Fruit fly (Drosophila melanogaster) whole organism, embryonic: Measurements from ENCODE around the gene CG3224.

Experiments used
- ATbp ChIP-seq: fragments of 200-800 bp; sonication (Bioruptor generic); optimal IDR thresholded peaks from 2 replicates; lab custom pipeline; 2017; ENCODE audit warnings: missing biosample characterization, mild to moderate bottlenecking, missing genetic modification characterization, missing genetic modification reagents
- CG10209 ChIP-seq: fragments of 200-800 bp; sonication (Bioruptor generic); optimal IDR thresholded peaks from 3 replicates; lab custom pipeline; 2017; ENCODE audit warnings: missing biosample characterization, mild to moderate bottlenecking, missing genetic modification characterization, missing genetic modification reagents
- CG10274 ChIP-seq: fragments of 200-800 bp; sonication (Bioruptor generic); optimal IDR thresholded peaks from 3 replicates; lab custom pipeline; 2017; ENCODE audit warnings: missing biosample characterization, mild to moderate bottlenecking, missing genetic modification characterization
- CG11504 ChIP-seq: fragments of 200-800 bp; sonication (Bioruptor generic); optimal IDR thresholded peaks from 3 replicates; lab custom pipeline; 2019; ENCODE audit warnings: missing biosample characterization, mild to moderate bottlenecking, missing genetic modification characterization, moderate library complexity
- CG12219 ChIP-seq: fragments of 200-800 bp; sonication (Bioruptor generic); optimal IDR thresholded peaks from 3 replicates; lab custom pipeline; 2018; ENCODE audit warnings: missing biosample characterization, mild to moderate bottlenecking, missing genetic modification characterization
- CG12769 ChIP-seq: fragments of 200-800 bp; sonication (Bioruptor generic); optimal IDR thresholded peaks from 2 replicates; lab custom pipeline; 2019; ENCODE audit warnings: missing biosample characterization, mild to moderate bottlenecking, missing genetic modification characterization, moderate library complexity
- CG13287 ChIP-seq: fragments of 200-800 bp; sonication (Bioruptor generic); IDR thresholded peaks from 2 replicates; pipeline ENCODE4 v1.3.6; 2022; ENCODE audit warnings: missing biosample characterization, missing genetic modification characterization; ENCODE audit not compliant: partially characterized antibody
- CG13424 ChIP-seq: fragments of 200-800 bp; sonication (Bioruptor generic); optimal IDR thresholded peaks from 2 replicates; lab custom pipeline; 2019; ENCODE audit warnings: missing biosample characterization, mild to moderate bottlenecking, missing genetic modification characterization, moderate library complexity
- CG14014 ChIP-seq: fragments of 200-800 bp; sonication (Bioruptor generic); IDR thresholded peaks from 2 replicates; pipeline ENCODE4 v1.3.6; 2022; ENCODE audit warnings: missing biosample characterization, missing genetic modification characterization
- CG14667 ChIP-seq: fragments of 200-800 bp; sonication (Bioruptor generic); IDR thresholded peaks from 2 replicates; pipeline ENCODE4 v1.3.6; 2022; ENCODE audit warnings: missing biosample characterization, missing genetic modification characterization
- CG17385 ChIP-seq: fragments of 200-800 bp; sonication (Bioruptor generic); optimal IDR thresholded peaks from 3 replicates; lab custom pipeline; 2018; ENCODE audit warnings: missing biosample characterization, mild to moderate bottlenecking, missing genetic modification characterization
- CG2116 ChIP-seq: fragments of 200-800 bp; sonication (Bioruptor generic); optimal IDR thresholded peaks from 3 replicates; lab custom pipeline; 2018; ENCODE audit warnings: missing biosample characterization, mild to moderate bottlenecking, missing genetic modification characterization
- CG2202 ChIP-seq: fragments of 200-800 bp; sonication (Bioruptor generic); optimal IDR thresholded peaks from 2 replicates; lab custom pipeline; 2018; ENCODE audit warnings: missing biosample characterization, mild to moderate bottlenecking, missing genetic modification characterization
- CG2712 ChIP-seq: fragments of 200-800 bp; optimal IDR thresholded peaks from 3 replicates; lab custom pipeline; 2019; ENCODE audit warnings: missing biosample characterization, mild to moderate bottlenecking, missing genetic modification characterization, moderate library complexity
- CG31224 ChIP-seq: fragments of 200-800 bp; sonication (Bioruptor generic); IDR thresholded peaks from 2 replicates; pipeline ENCODE4 v1.3.6; 2022; ENCODE audit warnings: missing biosample characterization, missing genetic modification characterization
- CG32767 ChIP-seq: fragments of 200-800 bp; sonication (Bioruptor generic); IDR thresholded peaks from 2 replicates; pipeline ENCODE4 v1.3.6; 2022; ENCODE audit warnings: missing biosample characterization, missing genetic modification characterization
- CG4617 ChIP-seq: fragments of 200-800 bp; sonication (Bioruptor generic); optimal IDR thresholded peaks from 3 replicates; lab custom pipeline; 2016; ENCODE audit warnings: missing biosample characterization, missing genetic modification characterization, borderline replicate concordance
- CG6765 ChIP-seq: fragments of 200-800 bp; sonication (Bioruptor generic); optimal IDR thresholded peaks from 3 replicates; lab custom pipeline; 2017; ENCODE audit warnings: missing biosample characterization, mild to moderate bottlenecking, missing genetic modification characterization
- CG9932 ChIP-seq: fragments of 200-800 bp; sonication (Bioruptor generic); IDR thresholded peaks from 2 replicates; pipeline ENCODE4 v1.3.6; 2022; ENCODE audit warnings: missing biosample characterization, missing genetic modification characterization
- Elba2 ChIP-seq: fragments of 200-800 bp; sonication (Bioruptor generic); optimal IDR thresholded peaks from 3 replicates; lab custom pipeline; 2016; ENCODE audit warnings: missing biosample characterization, missing genetic modification characterization
- Mad ChIP-seq: fragments of 200-800 bp; sonication (Bioruptor generic); optimal IDR thresholded peaks from 2 replicates; lab custom pipeline; 2016; ENCODE audit warnings: missing biosample characterization, missing genetic modification characterization
- Nf-YB ChIP-seq: fragments of 200-800 bp; sonication (Bioruptor generic); optimal IDR thresholded peaks from 3 replicates; lab custom pipeline; 2019; ENCODE audit warnings: missing biosample characterization, mild to moderate bottlenecking, missing genetic modification characterization, moderate library complexity
- Optix ChIP-seq: fragments of 200-800 bp; sonication (Bioruptor generic); IDR thresholded peaks from 3 replicates; pipeline ENCODE4 v1.3.6; 2022; ENCODE audit warnings: missing biosample characterization, missing genetic modification characterization
- Scr ChIP-seq: fragments of 200-800 bp; sonication (Bioruptor generic); IDR thresholded peaks from 2 replicates; pipeline ENCODE4 v1.3.6; 2022; ENCODE audit warnings: missing biosample characterization, missing genetic modification characterization; ENCODE audit not compliant: partially characterized antibody
- Sry-β ChIP-seq: fragments of 200-800 bp; sonication (Bioruptor generic); optimal IDR thresholded peaks from 2 replicates; lab custom pipeline; 2018; ENCODE audit warnings: missing biosample characterization, mild to moderate bottlenecking, missing genetic modification characterization, moderate library complexity
- Ssrp ChIP-seq: fragments of 200-800 bp; sonication (Bioruptor generic); optimal IDR thresholded peaks from 2 replicates; lab custom pipeline; 2018; ENCODE audit warnings: missing biosample characterization, mild to moderate bottlenecking, missing genetic modification characterization, moderate library complexity
- Stat92E ChIP-seq, 3 experiments: fragments of >200 bp in 2 of 3; fragments of 200-800 bp in 1 of 3; sonication (Bioruptor generic) in 1 of 3; optimal IDR thresholded peaks; 2 replicates each; lab custom pipeline; 2017 to 2019; ENCODE audit warnings: missing biosample characterization in 3 of 3, missing genetic modification characterization in 3 of 3, mild to moderate bottlenecking in 1 of 3, moderate library complexity in 1 of 3
- Usf ChIP-seq: fragments of 200-800 bp; sonication (Bioruptor generic); optimal IDR thresholded peaks from 2 replicates; lab custom pipeline; 2017; ENCODE audit warnings: missing genotype, missing biosample characterization, missing genetic modification characterization
- Vsx1 ChIP-seq: fragments of 200-800 bp; sonication (Bioruptor generic); optimal IDR thresholded peaks from 2 replicates; lab custom pipeline; 2017; ENCODE audit warnings: missing biosample characterization, mild to moderate bottlenecking, missing genetic modification characterization, missing genetic modification reagents
- Xrp1 ChIP-seq: fragments of 200-800 bp; sonication (Bioruptor generic); IDR thresholded peaks from 2 replicates; pipeline ENCODE4 v1.3.6; 2022; ENCODE audit warnings: missing biosample characterization, missing genetic modification characterization
- bowl ChIP-seq: fragments of 200-800 bp; sonication (Bioruptor generic); IDR thresholded peaks from 2 replicates; pipeline ENCODE4 v1.3.6; 2022; ENCODE audit warnings: missing biosample characterization, missing genetic modification characterization
- eve ChIP-seq, 2 experiments: fragments of >200 bp; optimal IDR thresholded peaks; 2 replicates each; lab custom pipeline; 2017; ENCODE audit warnings: missing biosample characterization in 2 of 2, missing genetic modification characterization in 2 of 2
- ewg ChIP-seq: fragments of 200-800 bp; sonication (Bioruptor generic); optimal IDR thresholded peaks from 3 replicates; lab custom pipeline; 2017; ENCODE audit warnings: mild to moderate bottlenecking, missing biosample characterization, missing genetic modification reagents, missing genetic modification characterization
- eyg ChIP-seq: fragments of 200-800 bp; sonication (Bioruptor generic); optimal IDR thresholded peaks from 3 replicates; lab custom pipeline; 2016; ENCODE audit warnings: missing biosample characterization, missing genetic modification characterization
- fd64A ChIP-seq: fragments of 200-800 bp; sonication (Bioruptor generic); optimal IDR thresholded peaks from 3 replicates; lab custom pipeline; 2018; ENCODE audit warnings: missing biosample characterization, mild to moderate bottlenecking, missing genetic modification characterization
- fru ChIP-seq: fragments of >200 bp; optimal IDR thresholded peaks from 2 replicates; lab custom pipeline; 2017
- fu2 ChIP-seq: fragments of 200-800 bp; sonication (Bioruptor generic); optimal IDR thresholded peaks from 2 replicates; lab custom pipeline; 2016; ENCODE audit warnings: missing biosample characterization, missing genetic modification characterization
- gcm ChIP-seq: fragments of 200-800 bp; sonication (Bioruptor generic); optimal IDR thresholded peaks from 2 replicates; lab custom pipeline; 2019; ENCODE audit warnings: missing biosample characterization, mild to moderate bottlenecking, missing genetic modification characterization, moderate library complexity
- kay ChIP-seq: fragments of 200-800 bp; sonication (Bioruptor generic); optimal IDR thresholded peaks from 2 replicates; lab custom pipeline; 2016; ENCODE audit warnings: missing biosample characterization, missing genetic modification characterization
- mirr ChIP-seq: fragments of 200-800 bp; sonication (Bioruptor generic); optimal IDR thresholded peaks from 3 replicates; lab custom pipeline; 2018; ENCODE audit warnings: missing biosample characterization, mild to moderate bottlenecking, missing genetic modification characterization
- repo ChIP-seq: fragments of 200-800 bp; sonication (Bioruptor generic); optimal IDR thresholded peaks from 2 replicates; lab custom pipeline; 2016; ENCODE audit warnings: missing biosample characterization, missing genetic modification characterization
- sc ChIP-seq, 3 experiments: fragments of >200 bp in 2 of 3; fragments of 200-800 bp in 1 of 3; sonication (Bioruptor generic) in 1 of 3; optimal IDR thresholded peaks; 2 replicates in 2 of 3; 3 replicates in 1 of 3; lab custom pipeline; 2017; ENCODE audit warnings: mild to moderate bottlenecking in 1 of 3, missing biosample characterization in 1 of 3, missing genetic modification characterization in 1 of 3, missing genetic modification reagents in 1 of 3
- sima ChIP-seq: fragments of 200-800 bp; sonication (Bioruptor generic); optimal IDR thresholded peaks from 2 replicates; lab custom pipeline; 2016; ENCODE audit warnings: missing biosample characterization, missing genetic modification characterization
- so ChIP-seq: fragments of 200-800 bp; sonication (Bioruptor generic); IDR thresholded peaks from 3 replicates; pipeline ENCODE4 v1.3.6; 2022; ENCODE audit warnings: missing biosample characterization, missing genetic modification characterization
- sug ChIP-seq: fragments of 200-800 bp; optimal IDR thresholded peaks from 2 replicates; lab custom pipeline; 2019; ENCODE audit warnings: missing biosample characterization, mild to moderate bottlenecking, missing genetic modification characterization, moderate library complexity
- trh ChIP-seq: fragments of 200-800 bp; sonication (Bioruptor generic); optimal IDR thresholded peaks from 2 replicates; lab custom pipeline; 2016; ENCODE audit warnings: missing biosample characterization, missing genetic modification characterization
- unc-4 ChIP-seq: fragments of 200-800 bp; sonication (Bioruptor generic); IDR thresholded peaks from 2 replicates; pipeline ENCODE4 v1.3.6; 2022; ENCODE audit warnings: missing biosample characterization, missing genetic modification characterization; ENCODE audit not compliant: partially characterized antibody
- zf30C ChIP-seq: fragments of 200-800 bp; sonication (Bioruptor generic); optimal IDR thresholded peaks from 3 replicates; lab custom pipeline; 2018; ENCODE audit warnings: missing biosample characterization, mild to moderate bottlenecking, missing genetic modification characterization

The CG3224 gene

dm6 chrX:6614266-6614665, 47.0 kb downstream of the CG3224 start (continued):
- no peak for TF ChIP-seq Mad (GFP tag; lab: Kevin White, UChicago)
- TF ChIP-seq ATbp (GFP tag; lab: Kevin White, UChicago): peak; percentile 73
- TF ChIP-seq unc-4 (GFP tag; lab: Robert Waterston, UW): no peak
- TF ChIP-seq CG2712 (tag; lab: Kevin White, UChicago): peak; percentile 33
- TF ChIP-seq Xrp1 (GFP tag; lab: Robert Waterston, UW): peak; percentile 63
- peak; percentile 38; the same call in 1 of the 3 replicates for TF ChIP-seq so (GFP tag; lab: Robert Waterston, UW)
- TF ChIP-seq zf30C (GFP tag; lab: Kevin White, UChicago): no peak
- peak; percentile 57 for TF ChIP-seq Vsx1 (GFP tag; lab: Kevin White, UChicago)
- TF ChIP-seq mirr: peak; percentile 51
- TF ChIP-seq fu2 (GFP tag; lab: Kevin White, UChicago): no peak
- no peak for TF ChIP-seq repo
- peak; percentile 39; the same call in 1 of the 2 replicates for TF ChIP-seq CG14014 (GFP tag; lab: Robert Waterston, UW)
- TF ChIP-seq CG31224 (GFP tag; lab: Robert Waterston, UW): no peak
- TF ChIP-seq sima: no peak
- TF ChIP-seq Scr (GFP tag; lab: Robert Waterston, UW): no peak
- TF ChIP-seq CG11504 (tag; lab: Kevin White, UChicago): peak; percentile 2
- peak; percentile 31 for TF ChIP-seq CG2116 (GFP tag; lab: Kevin White, UChicago)
- TF ChIP-seq sug (tag; lab: Kevin White, UChicago): no peak
- TF ChIP-seq Usf (GFP tag; lab: Kevin White, UChicago): no peak
- peak; percentile 18 for TF ChIP-seq CG6765 (GFP tag; lab: Kevin White, UChicago)
- TF ChIP-seq CG32767 (GFP tag; lab: Robert Waterston, UW): no peak
- TF ChIP-seq sc (optimal IDR thresholded peaks at IDR 0.05; lab: Kevin White, UChicago): no peak
- peak; percentile 16 for TF ChIP-seq sc (GFP tag; optimal IDR thresholded peaks at IDR 0.05; lab: Kevin White, UChicago)
- no peak for TF ChIP-seq fru (lab: Kevin White, UChicago)
- no peak for TF ChIP-seq eyg (GFP tag; lab: Kevin White, UChicago)
- TF ChIP-seq CG10274 (GFP tag; lab: Kevin White, UChicago): peak; percentile 4
- no peak for TF ChIP-seq CG9932
- no peak for TF ChIP-seq ewg
- TF ChIP-seq CG13287: no peak
- no peak for TF ChIP-seq Stat92E (GFP tag; optimal IDR thresholded peaks at IDR 0.05; lab: Kevin White, UChicago)
- TF ChIP-seq CG13424 (tag; lab: Kevin White, UChicago): peak; percentile 32
- TF ChIP-seq Sry-β: no peak
- TF ChIP-seq CG4617 (GFP tag; lab: Kevin White, UChicago): no peak
- no peak for TF ChIP-seq bowl (GFP tag; lab: Robert Waterston, UW)
- peak; percentile 61 for TF ChIP-seq CG10209 (GFP tag; lab: Kevin White, UChicago)
- no peak for TF ChIP-seq Ssrp (tag; lab: Kevin White, UChicago)
- peak; percentile 24 for TF ChIP-seq CG17385 (GFP tag; lab: Kevin White, UChicago)
- TF ChIP-seq CG12769 (tag; lab: Kevin White, UChicago): peak; percentile 54
- no peak for TF ChIP-seq trh (GFP tag; lab: Kevin White, UChicago)
- peak; percentile 21 for TF ChIP-seq CG12219 (GFP tag; lab: Kevin White, UChicago)
- TF ChIP-seq gcm (GFP tag; lab: Kevin White, UChicago): peak; percentile 21
- TF ChIP-seq Elba2 (GFP tag; lab: Kevin White, UChicago): no peak
- peak; percentile 39 for TF ChIP-seq Nf-YB
- no peak for TF ChIP-seq CG14667 (GFP tag; lab: Robert Waterston, UW)
- TF ChIP-seq Optix (GFP tag; lab: Robert Waterston, UW): no peak
- TF ChIP-seq CG2202 (tag; lab: Kevin White, UChicago): peak; percentile 45
- TF ChIP-seq fd64A (GFP tag; lab: Kevin White, UChicago): peak; percentile 67
- TF ChIP-seq eve (GFP tag; optimal IDR thresholded peaks at IDR 0.05; lab: Kevin White, UChicago): no peak
- no peak for TF ChIP-seq kay (GFP tag; lab: Kevin White, UChicago)
